Worm (Caenorhabditis elegans) whole organism, L4 larva: ENCODE measurements around the gene F27E5.3.

Source experiments
- T20F7.1 ChIP-seq: fragments of 200-800 bp; sonication (Bioruptor generic); optimal IDR thresholded peaks from 2 replicates; lab custom pipeline; 2018; ENCODE audit warnings: mild to moderate bottlenecking, missing genetic modification characterization, missing compliant biosample characterization
- daf-19 ChIP-seq: fragments of 200-800 bp; sonication (Bioruptor generic); conservative IDR thresholded peaks from 2 replicates; pipeline ENCODE4 v1.3.6; 2022; ENCODE audit warnings: missing genetic modification characterization, missing compliant biosample characterization
- nhr-237 ChIP-seq: sonication (generic microtip); optimal IDR thresholded peaks from 2 replicates; lab custom pipeline; 2017; ENCODE audit warnings: missing biosample characterization, missing genetic modification characterization
- nhr-28 ChIP-seq: fragments of 150-350 bp; optimal IDR thresholded peaks from 2 replicates; lab custom pipeline; 2014; ENCODE audit warnings: missing biosample characterization, missing genetic modification characterization
- nhr-76 ChIP-seq: fragments of 150-350 bp; optimal IDR thresholded peaks from 2 replicates; lab custom pipeline; 2014; ENCODE audit warnings: missing biosample characterization, missing genetic modification characterization
- nhr-77 ChIP-seq: fragments of 150-350 bp; optimal IDR thresholded peaks from 2 replicates; lab custom pipeline; 2014; ENCODE audit warnings: missing biosample characterization, missing genetic modification characterization
- spr-3 ChIP-seq: fragments of 200-800 bp; sonication (Bioruptor generic); optimal IDR thresholded peaks from 2 replicates; lab custom pipeline; 2018; ENCODE audit warnings: mild to moderate bottlenecking, missing genetic modification characterization, missing compliant biosample characterization

- TF ChIP-seq nhr-76 (tag; lab: Kevin White, UChicago) (no peak), nhr-77 (tag; lab: Kevin White, UChicago) (no peak), spr-3 (GFP tag; lab: Kevin White, UChicago) (no peak), nhr-237 (tag; lab: Kevin White, UChicago) (no peak), daf-19 (no peak), nhr-28 (tag; lab: Kevin White, UChicago) (no peak), T20F7.1 (GFP tag; lab: Kevin White, UChicago) (no peak)
Measured at ce11 chrII:10147502-10147901, 3.5 kb upstream of the F27E5.3 start.
